Fruit fly (Drosophila melanogaster): Measurements from ENCODE around the gene CG13813.

CG13813 gene

DNA sequence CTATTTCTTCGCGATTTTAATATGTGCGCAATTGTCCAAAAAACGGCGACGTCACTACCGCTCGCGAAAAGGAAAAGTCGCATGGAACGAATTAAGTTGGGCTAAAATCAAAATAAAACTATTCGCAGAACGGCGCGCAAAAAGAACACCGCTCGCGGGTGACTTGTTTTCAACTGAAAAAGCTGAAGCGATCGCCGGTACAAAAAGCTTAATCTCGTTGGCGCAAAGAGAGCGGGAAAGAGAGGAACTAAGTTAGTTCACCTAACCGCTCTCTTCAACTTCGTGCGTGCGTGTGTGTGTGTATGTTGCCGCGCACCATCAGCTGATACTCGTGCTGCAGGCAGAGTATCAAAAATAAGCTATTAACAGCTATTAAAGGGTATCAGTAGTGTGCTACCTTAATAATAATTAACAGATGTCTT is 33.3 kb upstream of the CG13813 start, which contains the start of gene CG42674 (continued):
- TF ChIP-seq Dp (GFP tag; optimal IDR thresholded peaks at IDR 0.05) (no peak), CG13287 (GFP tag; IDR thresholded peaks at IDR 0.05; ENCODE audit: partially characterized antibody) (peak; percentile 37; the same call in 1 of the 2 replicates), CG6254 (GFP tag; optimal IDR thresholded peaks at IDR 0.05) (no peak), CG1603 (tag; optimal IDR thresholded peaks at IDR 0.05) (no peak), Bteb2 (GFP tag; optimal IDR thresholded peaks at IDR 0.05) (no peak), vvl (GFP tag; IDR thresholded peaks at IDR 0.05) (no peak), tap (tag; optimal IDR thresholded peaks at IDR 0.05) (no peak), psq (GFP tag; optimal IDR thresholded peaks at IDR 0.05) (no peak), CG11695 (GFP tag; IDR thresholded peaks at IDR 0.05) (no peak), Fer2 (tag; optimal IDR thresholded peaks at IDR 0.05) (no peak), CG12104 (GFP tag; optimal IDR thresholded peaks at IDR 0.05) (no peak)

dm6 chr3L:20199569-20200247 is 31.8 kb upstream of the CG13813 start, which contains the start of gene CG42833:
CG42833 (plus strand) TSS chr3L:20200093.
- TF ChIP-seq CG7987 (GFP tag; optimal IDR thresholded peaks at IDR 0.05) (no peak), exex (tag; optimal IDR thresholded peaks at IDR 0.05) (peak; percentile 83), Hand (GFP tag; optimal IDR thresholded peaks at IDR 0.05) (no peak), lbe (GFP tag; optimal IDR thresholded peaks at IDR 0.05) (no peak), CG7745 (tag; optimal IDR thresholded peaks at IDR 0.05) (no peak), CG16815 (GFP tag; optimal IDR thresholded peaks at IDR 0.05) (no peak), HmgD (GFP tag; optimal IDR thresholded peaks at IDR 0.05) (no peak), Dip2 (GFP tag; IDR thresholded peaks at IDR 0.05) (no peak), Elba2 (GFP tag; optimal IDR thresholded peaks at IDR 0.05) (no peak), Nf-YC (tag; optimal IDR thresholded peaks at IDR 0.05) (no peak), CG4730 (GFP tag; IDR thresholded peaks at IDR 0.05) (no peak), CTCF (GFP tag; optimal IDR thresholded peaks at IDR 0.05) (peak; percentile 24), CG10267 (tag; optimal IDR thresholded peaks at IDR 0.05) (no peak), CG9609 (GFP tag; optimal IDR thresholded peaks at IDR 0.05) (no peak), CG34376 (GFP tag; optimal IDR thresholded peaks at IDR 0.05) (peak; percentile 25), zen2 (GFP tag; IDR thresholded peaks at IDR 0.05; ENCODE audit: partially characterized antibody) (no peak), sens (GFP tag) (peak; percentile 24), CG10979 (tag; optimal IDR thresholded peaks at IDR 0.05) (no peak), NC2α (GFP tag; optimal IDR thresholded peaks at IDR 0.05) (no peak), Dp (GFP tag; optimal IDR thresholded peaks at IDR 0.05) (no peak), CG11398 (GFP tag; optimal IDR thresholded peaks at IDR 0.05) (no peak), GATAe (GFP tag; conservative IDR thresholded peaks at IDR 0.05) (no peak), CG3163 (GFP tag; optimal IDR thresholded peaks at IDR 0.05) (no peak), CG17361 (GFP tag; IDR thresholded peaks at IDR 0.05) (no peak), chinmo (GFP tag; IDR thresholded peaks at IDR 0.05; ENCODE audit: partially characterized antibody) (0 out of 4 replicates have a peak, but pooled peaks have one; percentile 7), Bgb (GFP tag; IDR thresholded peaks at IDR 0.05; ENCODE audit: partially characterized antibody) (0 out of 2 replicates have a peak, but pooled peaks have one; percentile 5), Dad (GFP tag; optimal IDR thresholded peaks at IDR 0.05) (no peak), cwo (GFP tag; optimal IDR thresholded peaks at IDR 0.05) (peak; percentile 38), ham (GFP tag; IDR thresholded peaks at IDR 0.05) (no peak), CG5953 (GFP tag; IDR thresholded peaks at IDR 0.05) (no peak), CG1603 (tag; optimal IDR thresholded peaks at IDR 0.05) (no peak), grn (GFP tag; optimal IDR thresholded peaks at IDR 0.05) (peak; percentile 88), Pdp1 (GFP tag; optimal IDR thresholded peaks at IDR 0.05) (peak in 1 of 2 experiments; percentile 33), CG31441 (GFP tag; IDR thresholded peaks at IDR 0.05) (no peak), sima (GFP tag; optimal IDR thresholded peaks at IDR 0.05) (no peak), mirr (GFP tag; optimal IDR thresholded peaks at IDR 0.05) (peak; percentile 92), CG31365 (tag; optimal IDR thresholded peaks at IDR 0.05) (no peak)
